Worm (Caenorhabditis elegans): ENCODE data around the gene kvs-2.

ce11 chrV:10675978-10676377 is 40.2 kb downstream of the kvs-2 start:
- TF ChIP-seq ceh-2 (tag; optimal IDR thresholded peaks at IDR 0.05): no peak
- TF ChIP-seq nhr-11 (tag; optimal IDR thresholded peaks at IDR 0.05): no peak
- no peak for TF ChIP-seq lin-11 (tag; optimal IDR thresholded peaks at IDR 0.05)
- no peak for TF ChIP-seq syd-9 (tag; optimal IDR thresholded peaks at IDR 0.05)
- TF ChIP-seq F13H6.1 (tag; optimal IDR thresholded peaks at IDR 0.05): no peak
- TF ChIP-seq elt-2 (tag; optimal IDR thresholded peaks at IDR 0.05): no peak
- no peak for TF ChIP-seq ceh-9 (tag; optimal IDR thresholded peaks at IDR 0.05)
- no peak for TF ChIP-seq hlh-30 (tag; optimal IDR thresholded peaks at IDR 0.05; ENCODE audit: insufficient read depth)
- TF ChIP-seq tbx-7 (tag; optimal IDR thresholded peaks at IDR 0.05): no peak
